Fruit fly (Drosophila melanogaster): ENCODE measurements around the gene Rpp14a.

- TF ChIP-seq Sox102F (GFP tag; optimal IDR thresholded peaks at IDR 0.05), result no peak
- no peak for TF ChIP-seq pdm3 (GFP tag; optimal IDR thresholded peaks at IDR 0.05)
- no peak for TF ChIP-seq fkh (GFP tag; optimal IDR thresholded peaks at IDR 0.05)
- no peak for TF ChIP-seq CG6854 (GFP tag; optimal IDR thresholded peaks at IDR 0.05)
Observed at dm6 chr3R:30107718-30108117, 51.1 kb downstream of the Rpp14a start.
